Worm (Caenorhabditis elegans): ENCODE measurements around the gene ketn-1.

ketn-1 gene

ce11 chrV:2813856-2814255, 6.2 kb upstream of the ketn-1 start, which contains the start of gene F54E2.9:
F54E2.9 (minus strand) TSS chrV:2813987.
- no peak for TF ChIP-seq nhr-10 (tag; optimal IDR thresholded peaks at IDR 0.05)
- TF ChIP-seq zfp-2 (tag; optimal IDR thresholded peaks at IDR 0.05) = no peak
- no peak for TF ChIP-seq lin-13 (GFP tag; optimal IDR thresholded peaks at IDR 0.05)
- TF ChIP-seq fos-1 (tag; optimal IDR thresholded peaks at IDR 0.05) = no peak
- TF ChIP-seq Y48G9A.11 (GFP tag; IDR thresholded peaks at IDR 0.05) = no peak
- TF ChIP-seq F37D6.2 (tag; optimal IDR thresholded peaks at IDR 0.05) = no peak

DNA sequence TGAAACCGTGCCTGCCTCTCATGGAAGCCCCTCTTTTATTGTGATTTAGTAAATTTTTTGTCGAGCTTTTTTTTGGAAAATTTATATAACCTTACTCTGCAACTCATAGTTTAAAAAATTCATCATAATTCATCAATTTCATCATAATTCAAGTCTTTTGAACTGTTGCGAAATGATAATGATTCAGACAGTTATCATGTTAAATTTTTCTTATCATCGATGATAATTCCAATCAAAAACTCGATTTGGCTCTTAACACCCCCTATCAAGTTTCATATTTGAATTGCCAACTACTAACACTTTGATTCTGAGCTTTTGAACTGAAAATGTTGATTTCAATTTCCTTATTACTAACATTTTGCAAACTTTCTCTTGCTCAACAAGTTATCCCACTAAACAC, 2.5 kb upstream of the ketn-1 start, which contains the start of gene F54E2.1:
Gene F54E2.1, plus strand, starts transcription at position 235 of the 400 bp plus-strand sequence.
- TF ChIP-seq nhr-6 (tag; optimal IDR thresholded peaks at IDR 0.05) = peak; percentile 44
- 0 out of 2 replicates have a peak, but pooled peaks have one; percentile 23 for TF ChIP-seq lin-1 (GFP tag; IDR thresholded peaks at IDR 0.05)
- peak; percentile 23; the same call in 1 of the 2 replicates for TF ChIP-seq php-3 (GFP tag; IDR thresholded peaks at IDR 0.05)
- no peak for TF ChIP-seq daf-16 (GFP tag; optimal IDR thresholded peaks at IDR 0.05)
- peak; percentile 66 for TF ChIP-seq daf-16 (tag; optimal IDR thresholded peaks at IDR 0.05)
- TF ChIP-seq zip-11 (GFP tag; IDR thresholded peaks at IDR 0.05) = no peak
- TF ChIP-seq unc-130 (GFP tag; optimal IDR thresholded peaks at IDR 0.05) = no peak
- TF ChIP-seq zfp-2 (tag; optimal IDR thresholded peaks at IDR 0.05) = no peak
- TF ChIP-seq nhr-28 (tag; optimal IDR thresholded peaks at IDR 0.05) = peak; percentile 69
- TF ChIP-seq pqm-1 (tag; optimal IDR thresholded peaks at IDR 0.05) = peak; percentile 99
- no peak for TF ChIP-seq sdz-12 (GFP tag; optimal IDR thresholded peaks at IDR 0.05)
- no peak for TF ChIP-seq attf-4 (tag; optimal IDR thresholded peaks at IDR 0.05)
- peak; percentile 81 for TF ChIP-seq dmd-6 (GFP tag; IDR thresholded peaks at IDR 0.05)
- no peak for TF ChIP-seq nhr-48 (tag; optimal IDR thresholded peaks at IDR 0.05)

DNA sequence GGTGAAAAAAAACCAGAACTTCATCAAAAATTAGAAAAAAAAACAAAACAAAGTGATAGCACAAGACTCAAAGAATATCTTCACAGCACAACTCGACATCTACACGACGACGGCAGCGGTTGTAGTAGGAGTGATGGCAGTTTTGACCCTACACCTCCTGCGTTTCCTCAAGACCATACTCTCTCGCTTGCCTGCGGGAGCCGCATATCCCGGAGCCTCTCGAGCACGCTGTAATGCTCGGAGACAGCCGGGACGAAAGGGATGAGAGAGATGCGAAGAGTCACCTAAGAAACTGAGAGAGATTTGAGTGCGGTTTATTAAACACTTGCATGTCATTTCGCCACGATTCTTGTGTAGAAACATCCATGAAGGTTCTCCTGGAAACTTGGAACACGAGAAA, 1.8 kb upstream of the ketn-1 start:
- TF ChIP-seq nhr-11 (tag; optimal IDR thresholded peaks at IDR 0.05) = peak; percentile 1
- no peak for TF ChIP-seq Y75B8A.6 (GFP tag; IDR thresholded peaks at IDR 0.05)
- no peak for TF ChIP-seq vab-7 (GFP tag; IDR thresholded peaks at IDR 0.05)
- no peak for TF ChIP-seq cey-2 (tag; optimal IDR thresholded peaks at IDR 0.05; ENCODE audit: borderline replicate concordance, insufficient read depth)
- TF ChIP-seq Y5F2A.4 (GFP tag; optimal IDR thresholded peaks at IDR 0.05) = no peak
- TF ChIP-seq set-16 (GFP tag; IDR thresholded peaks at IDR 0.05) = 0 out of 2 replicates have a peak, but pooled peaks have one; percentile 17
- TF ChIP-seq F49E8.2 (tag; optimal IDR thresholded peaks at IDR 0.05; ENCODE audit: borderline replicate concordance) = no peak
- TF ChIP-seq T20F7.1 (GFP tag; optimal IDR thresholded peaks at IDR 0.05) = no peak
- TF ChIP-seq tra-1 (GFP tag; IDR thresholded peaks at IDR 0.05) = no peak
- TF ChIP-seq hlh-11 (tag; optimal IDR thresholded peaks at IDR 0.05) = peak; percentile 9
- no peak for TF ChIP-seq duxl-1 (tag; optimal IDR thresholded peaks at IDR 0.05; ENCODE audit: poor library complexity)
- no peak for TF ChIP-seq jun-1 (tag; optimal IDR thresholded peaks at IDR 0.05)
- TF ChIP-seq aha-1 (tag) = no peak
- no peak for TF ChIP-seq D1046.2 (GFP tag; IDR thresholded peaks at IDR 0.05)

- TF ChIP-seq nhr-42 (GFP tag; IDR thresholded peaks at IDR 0.05) (no peak), nhr-10 (tag; optimal IDR thresholded peaks at IDR 0.05) (no peak), T26A8.4 (GFP tag; IDR thresholded peaks at IDR 0.05) (no peak), zfp-2 (tag; optimal IDR thresholded peaks at IDR 0.05) (no peak), unc-130 (GFP tag; optimal IDR thresholded peaks at IDR 0.05) (no peak), nhr-25 (tag; optimal IDR thresholded peaks at IDR 0.05; ENCODE audit: borderline replicate concordance, insufficient read depth) (no peak), daf-16 (GFP tag; optimal IDR thresholded peaks at IDR 0.05) (peak in 1 of 2 experiments; percentile 35), daf-16 (tag; optimal IDR thresholded peaks at IDR 0.05) (no peak), ceh-44 (GFP tag; IDR thresholded peaks at IDR 0.05) (no peak), lsy-2 (tag; optimal IDR thresholded peaks at IDR 0.05) (no peak), hlh-11 (tag; optimal IDR thresholded peaks at IDR 0.05) (peak; percentile 11), ceh-20 (GFP tag; IDR thresholded peaks at IDR 0.05) (no peak), T20F7.1 (GFP tag; optimal IDR thresholded peaks at IDR 0.05) (no peak), madf-5 (GFP tag; IDR thresholded peaks at IDR 0.05) (no peak), mxl-2 (GFP tag; conservative IDR thresholded peaks at IDR 0.05) (no peak), snpc-4 (tag; optimal IDR thresholded peaks at IDR 0.05) (no peak), egl-43 (GFP tag; IDR thresholded peaks at IDR 0.05) (no peak), nhr-76 (tag; optimal IDR thresholded peaks at IDR 0.05) (no peak), lin-29 (GFP tag; IDR thresholded peaks at IDR 0.05) (no peak), pha-4 (GFP tag; IDR thresholded peaks at IDR 0.05) (no peak), pha-4 (tag; optimal IDR thresholded peaks at IDR 0.05) (no peak), zip-2 (tag; optimal IDR thresholded peaks at IDR 0.05) (no peak)
These were observed 4.4 kb downstream of the ketn-1 start for ce11 chrV:2803258-2803657.

All from whole organism, L4 larva.